Worm (Caenorhabditis elegans) whole organism, L1 larva: ENCODE results near the gene F13E9.5.

Source experiments
- C04F5.9 ChIP-seq: sonication (generic microtip); optimal IDR thresholded peaks from 2 replicates; lab custom pipeline; 2016; ENCODE audit warnings: missing genetic modification characterization, missing compliant biosample characterization
- C16A3.4 ChIP-seq: fragments of 150-350 bp; optimal IDR thresholded peaks from 2 replicates; lab custom pipeline; 2014; ENCODE audit warnings: missing biosample characterization, missing genetic modification characterization
- aha-1 ChIP-seq: fragments of 150-350 bp; optimal IDR thresholded peaks from 2 replicates; lab custom pipeline; 2014; ENCODE audit warnings: missing biosample characterization, missing genetic modification characterization
- aly-2 ChIP-seq: fragments of 150-350 bp; optimal IDR thresholded peaks from 2 replicates; lab custom pipeline; 2014; ENCODE audit warnings: missing biosample characterization, missing genetic modification characterization
- blmp-1 ChIP-seq: fragments of 150-350 bp; optimal IDR thresholded peaks from 2 replicates; lab custom pipeline; 2014; ENCODE audit warnings: missing biosample characterization, missing genetic modification characterization
- ceh-82 ChIP-seq, 3 experiments: fragments of 150-350 bp in 1 of 3; sonication (generic microtip) in 2 of 3; optimal IDR thresholded peaks; 2 replicates each; lab custom pipeline; 2014 to 2017; ENCODE audit warnings: missing biosample characterization in 3 of 3, missing genetic modification characterization in 3 of 3
- ceh-88 ChIP-seq: fragments of 200-800 bp; sonication (Bioruptor generic); IDR thresholded peaks from 2 replicates; pipeline ENCODE4 v1.3.6; 2022; ENCODE audit warnings: missing genetic modification characterization, missing compliant biosample characterization
- ceh-90 ChIP-seq: sonication (generic microtip); optimal IDR thresholded peaks from 2 replicates; lab custom pipeline; 2016; ENCODE audit warnings: missing genetic modification characterization, missing compliant biosample characterization
- dpl-1 ChIP-seq, 3 experiments: fragments of 150-350 bp in 2 of 3; sonication (generic microtip) in 1 of 3; optimal IDR thresholded peaks; 2 replicates each; lab custom pipeline; 2014 to 2017; ENCODE audit warnings: missing biosample characterization in 3 of 3, missing genetic modification characterization in 3 of 3, missing genetic modification reagents in 3 of 3
- dsc-1 ChIP-seq: sonication (generic microtip); optimal IDR thresholded peaks from 2 replicates; lab custom pipeline; 2016; ENCODE audit warnings: mild to moderate bottlenecking, missing genetic modification characterization, missing compliant biosample characterization
- efl-1 ChIP-seq, 4 experiments: fragments of 150-350 bp; optimal IDR thresholded peaks in 3 of 4; peaks in 1 of 4; 1 replicate in 1 of 4; 2 replicates in 3 of 4; lab custom pipeline; 2014; ENCODE audit warnings: missing biosample characterization in 2 of 4, missing genetic modification characterization in 2 of 4, missing genetic modification reagents in 2 of 4
- efl-3 ChIP-seq: fragments of 200-800 bp; sonication (Bioruptor generic); optimal IDR thresholded peaks from 2 replicates; lab custom pipeline; 2018; ENCODE audit warnings: mild to moderate bottlenecking, missing genetic modification characterization, missing compliant biosample characterization
- egl-27 ChIP-seq, 2 experiments: fragments of 150-350 bp in 1 of 2; sonication (generic microtip); optimal IDR thresholded peaks; 3 replicates each; lab custom pipeline; 2017 to 2018; ENCODE audit warnings: missing biosample characterization in 2 of 2, missing genetic modification characterization in 2 of 2, missing genetic modification reagents in 2 of 2
- elt-3 ChIP-seq, 6 experiments: fragments of 150-350 bp in 1 of 6; sonication (generic microtip); optimal IDR thresholded peaks; 2 replicates each; lab custom pipeline; 2017 to 2018; ENCODE audit warnings: missing biosample characterization in 6 of 6, missing genetic modification characterization in 6 of 6, inconsistent platforms in 1 of 6
- fkh-8 ChIP-seq: sonication (generic microtip); optimal IDR thresholded peaks from 2 replicates; lab custom pipeline; 2016; ENCODE audit warnings: mild to moderate bottlenecking, missing genetic modification characterization, missing compliant biosample characterization
- fos-1 ChIP-seq: fragments of 150-350 bp; optimal IDR thresholded peaks from 2 replicates; lab custom pipeline; 2014; ENCODE audit warnings: missing biosample characterization, missing genetic modification characterization
- grh-1 ChIP-seq: fragments of 200-800 bp; sonication (Bioruptor generic); IDR thresholded peaks from 2 replicates; pipeline ENCODE4 v1.3.6; 2022; ENCODE audit warnings: missing genetic modification reagents, missing genetic modification characterization, missing compliant biosample characterization
- hlh-17 ChIP-seq: fragments of 200-800 bp; sonication (Bioruptor generic); optimal IDR thresholded peaks from 2 replicates; lab custom pipeline; 2018; ENCODE audit warnings: missing genetic modification characterization, mild to moderate bottlenecking, missing compliant biosample characterization, moderate library complexity, borderline replicate concordance
- hlh-4 ChIP-seq: sonication (generic microtip); optimal IDR thresholded peaks from 2 replicates; lab custom pipeline; 2016; ENCODE audit warnings: mild to moderate bottlenecking, missing genetic modification characterization, missing compliant biosample characterization
- isw-1 ChIP-seq: fragments of 200-800 bp; sonication (Bioruptor generic); IDR thresholded peaks from 2 replicates; pipeline ENCODE4 v1.3.6; 2022; ENCODE audit warnings: missing genetic modification characterization, missing compliant biosample characterization
- jun-1 ChIP-seq: fragments of 150-350 bp; optimal IDR thresholded peaks from 2 replicates; lab custom pipeline; 2014; ENCODE audit warnings: missing biosample characterization, missing genetic modification reagents, missing genetic modification characterization
- lin-14 ChIP-seq: fragments of 200-800 bp; sonication (Bioruptor generic); optimal IDR thresholded peaks from 2 replicates; lab custom pipeline; 2018; ENCODE audit warnings: mild to moderate bottlenecking, missing genetic modification characterization, moderate library complexity, missing compliant biosample characterization
- lin-35 ChIP-seq, 2 experiments: fragments of 150-350 bp; optimal IDR thresholded peaks; 2 replicates each; lab custom pipeline; 2014; ENCODE audit warnings: missing biosample characterization in 2 of 2, missing genetic modification characterization in 2 of 2, missing genetic modification reagents in 2 of 2
- lsy-2 ChIP-seq, 2 experiments: fragments of 150-350 bp; optimal IDR thresholded peaks; 2 replicates each; lab custom pipeline; 2014; ENCODE audit warnings: missing biosample characterization in 2 of 2, missing genetic modification characterization in 2 of 2
- mdl-1 ChIP-seq, 2 experiments: fragments of 150-350 bp; optimal IDR thresholded peaks; 2 replicates each; lab custom pipeline; 2014 to 2017; ENCODE audit warnings: missing biosample characterization in 2 of 2, missing genetic modification characterization in 2 of 2, inconsistent platforms in 1 of 2
- mef-2 ChIP-seq: fragments of 150-350 bp; optimal IDR thresholded peaks from 2 replicates; lab custom pipeline; 2014; ENCODE audit warnings: missing biosample characterization, missing genetic modification characterization
- mep-1 ChIP-seq: fragments of 150-350 bp; optimal IDR thresholded peaks from 2 replicates; lab custom pipeline; 2014; ENCODE audit warnings: missing biosample characterization, missing genetic modification characterization
- nhr-20 ChIP-seq: sonication (generic microtip); optimal IDR thresholded peaks from 2 replicates; lab custom pipeline; 2016; ENCODE audit warnings: mild to moderate bottlenecking, missing genetic modification characterization, missing compliant biosample characterization
- nhr-237 ChIP-seq: fragments of 150-350 bp; optimal IDR thresholded peaks from 2 replicates; lab custom pipeline; 2014; ENCODE audit warnings: missing biosample characterization, missing genetic modification characterization
- nhr-47 ChIP-seq: sonication (generic microtip); optimal IDR thresholded peaks from 2 replicates; lab custom pipeline; 2016; ENCODE audit warnings: mild to moderate bottlenecking, missing genetic modification characterization, moderate library complexity, missing compliant biosample characterization
- nhr-76 ChIP-seq: sonication (generic microtip); optimal IDR thresholded peaks from 2 replicates; lab custom pipeline; 2017; ENCODE audit warnings: missing biosample characterization, missing genetic modification characterization
- pag-3 ChIP-seq: sonication (generic microtip); optimal IDR thresholded peaks from 2 replicates; lab custom pipeline; 2017; ENCODE audit warnings: missing genetic modification characterization, mild to moderate bottlenecking, missing compliant biosample characterization, antibody characterized with exemption, borderline replicate concordance; ENCODE audit not compliant: insufficient read depth
- pax-3 ChIP-seq: fragments of 200-800 bp; sonication (Bioruptor generic); optimal IDR thresholded peaks from 2 replicates; lab custom pipeline; 2018; ENCODE audit warnings: mild to moderate bottlenecking, missing genetic modification characterization, moderate library complexity, missing compliant biosample characterization
- skn-1 ChIP-seq: fragments of 150-350 bp; optimal IDR thresholded peaks from 2 replicates; lab custom pipeline; 2014; ENCODE audit warnings: missing biosample characterization, missing genetic modification characterization
- snu-23 ChIP-seq: sonication (generic microtip); optimal IDR thresholded peaks from 2 replicates; lab custom pipeline; 2016; ENCODE audit warnings: missing genetic modification characterization, missing compliant biosample characterization
- sox-4 ChIP-seq: sonication (generic microtip); optimal IDR thresholded peaks from 2 replicates; lab custom pipeline; 2016; ENCODE audit warnings: missing genetic modification characterization, missing compliant biosample characterization
- tbx-2 ChIP-seq: sonication (generic microtip); optimal IDR thresholded peaks from 2 replicates; lab custom pipeline; 2016; ENCODE audit warnings: missing genetic modification characterization, missing compliant biosample characterization
- unc-130 ChIP-seq: fragments of 150-350 bp; optimal IDR thresholded peaks from 2 replicates; lab custom pipeline; 2017; ENCODE audit warnings: missing biosample characterization, missing genetic modification characterization, inconsistent platforms
- unc-98 ChIP-seq: fragments of 200-800 bp; sonication (Bioruptor generic); IDR thresholded peaks from 2 replicates; pipeline ENCODE4 v1.3.6; 2022; ENCODE audit warnings: missing genetic modification characterization, missing compliant biosample characterization
- vab-15 ChIP-seq: sonication (generic microtip); optimal IDR thresholded peaks from 2 replicates; lab custom pipeline; 2017; ENCODE audit warnings: missing genotype, mild to moderate bottlenecking, missing genetic modification characterization, missing compliant biosample characterization
- zag-1 ChIP-seq: fragments of 150-350 bp; optimal IDR thresholded peaks from 2 replicates; lab custom pipeline; 2014; ENCODE audit warnings: missing biosample characterization, missing genetic modification characterization
- zip-4 ChIP-seq: fragments of 200-800 bp; sonication (Bioruptor generic); optimal IDR thresholded peaks from 2 replicates; lab custom pipeline; 2018; ENCODE audit warnings: mild to moderate bottlenecking, missing genetic modification characterization, moderate library complexity, missing compliant biosample characterization
- ztf-4 ChIP-seq: fragments of 150-350 bp; optimal IDR thresholded peaks from 2 replicates; lab custom pipeline; 2014; ENCODE audit warnings: missing biosample characterization, missing genetic modification characterization

F13E9.5 gene

DNA sequence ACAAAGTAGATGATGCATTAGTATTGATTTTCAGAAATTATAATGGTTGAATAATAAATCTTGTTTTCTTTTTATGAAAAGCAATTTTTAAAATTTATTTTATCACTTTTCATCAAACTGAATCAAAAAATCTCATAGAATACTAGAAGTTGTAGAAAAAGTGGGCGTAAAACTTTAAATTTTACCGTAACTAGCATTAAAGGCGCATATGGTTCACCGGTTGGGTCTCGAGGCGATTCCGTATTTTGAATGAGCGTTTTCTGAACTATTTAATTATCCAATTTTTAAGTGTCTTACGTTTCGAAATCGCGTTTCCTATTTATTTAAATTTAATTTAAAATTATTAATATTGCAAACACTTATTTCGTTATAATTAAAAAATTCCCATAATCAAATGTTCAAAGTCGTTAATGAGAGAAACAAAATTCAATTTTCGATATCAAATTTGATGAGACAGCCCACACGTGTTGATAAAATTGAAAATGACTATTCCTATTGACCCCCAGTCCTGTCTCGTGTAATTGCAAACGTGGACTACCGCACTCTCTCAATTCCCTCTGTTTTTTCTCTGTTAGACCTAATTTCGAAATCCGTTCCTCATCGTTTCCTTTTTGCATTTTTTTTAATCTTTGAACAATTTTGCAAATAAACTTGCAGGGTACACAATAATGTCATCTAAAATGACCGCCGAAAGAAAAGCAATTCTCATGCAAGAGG lies 25.7 kb downstream of the F13E9.5 start, which contains the start of the genes T11G6.2 and hars-1:
Gene T11G6.2, minus strand, starts transcription at position 197 of the 717 bp plus-strand sequence.
Gene hars-1, plus strand, starts transcription at position 658 of the 717 bp plus-strand sequence.
- TF ChIP-seq pag-3 (tag; lab: Kevin White, UChicago) (no peak), unc-130 (tag; lab: Kevin White, UChicago) (no peak), blmp-1 (peak; percentile 43), egl-27 (tag; optimal IDR thresholded peaks at IDR 0.05; lab: Kevin White, UChicago) (no peak), hlh-17 (no peak), skn-1 (tag; lab: Kevin White, UChicago) (peak; percentile 55), unc-98 (no peak), ztf-4 (no peak), nhr-76 (no peak), dsc-1 (tag; lab: Kevin White, UChicago) (no peak), zag-1 (no peak), efl-3 (GFP tag; lab: Kevin White, UChicago) (no peak), jun-1 (no peak), sox-4 (tag; lab: Kevin White, UChicago) (no peak), aha-1 (tag; lab: Kevin White, UChicago) (no peak), snu-23 (GFP tag; lab: Kevin White, UChicago) (peak; percentile 29), nhr-47 (tag; lab: Kevin White, UChicago) (no peak), fos-1 (tag; lab: Kevin White, UChicago) (no peak), nhr-237 (no peak), grh-1 (GFP tag; lab: Robert Waterston, UW) (no peak), tbx-2 (tag; lab: Kevin White, UChicago) (no peak), mef-2 (tag; lab: Kevin White, UChicago) (no peak), ceh-88 (GFP tag; lab: Robert Waterston, UW) (no peak), lin-35 (GFP tag; optimal IDR thresholded peaks at IDR 0.05; lab: Kevin White, UChicago) (peak; percentile 24 to 58), isw-1 (no peak), lsy-2 (tag; optimal IDR thresholded peaks at IDR 0.05; lab: Kevin White, UChicago) (peak in 1 of 2 experiments; percentile 52), lin-14 (GFP tag; lab: Kevin White, UChicago) (peak; percentile 56), dpl-1 (GFP tag; optimal IDR thresholded peaks at IDR 0.05; lab: Kevin White, UChicago) (peak; percentile 8 to 32 (median 13)), mdl-1 (tag; optimal IDR thresholded peaks at IDR 0.05; lab: Kevin White, UChicago) (peak in 1 of 2 experiments; percentile 61), ceh-90 (tag; lab: Kevin White, UChicago) (no peak), pax-3 (tag; lab: Kevin White, UChicago) (no peak), ceh-82 (tag; optimal IDR thresholded peaks at IDR 0.05; lab: Kevin White, UChicago) (no peak), C16A3.4 (peak; percentile 37), hlh-4 (no peak), aly-2 (tag; lab: Kevin White, UChicago) (no peak), zip-4 (GFP tag; lab: Kevin White, UChicago) (no peak), efl-1 (optimal IDR thresholded peaks at IDR 0.05; lab: Kevin White, UChicago) (peak in 1 of 2 experiments; percentile 34), efl-1 (GFP tag; optimal IDR thresholded peaks at IDR 0.05 in 1 of 2; lab: Kevin White, UChicago) (peak in 1 of 2 experiments; percentile 22), nhr-20 (tag; lab: Kevin White, UChicago) (no peak), elt-3 (tag; optimal IDR thresholded peaks at IDR 0.05; lab: Kevin White, UChicago) (peak in 1 of 6 experiments; percentile 41), C04F5.9 (tag; lab: Kevin White, UChicago) (no peak), mep-1 (tag; lab: Kevin White, UChicago) (peak; percentile 2), fkh-8 (tag; lab: Kevin White, UChicago) (no peak), vab-15 (tag; lab: Kevin White, UChicago) (no peak)
